Worm (Caenorhabditis elegans): Measurements from ENCODE around the gene nonu-1.

DNA sequence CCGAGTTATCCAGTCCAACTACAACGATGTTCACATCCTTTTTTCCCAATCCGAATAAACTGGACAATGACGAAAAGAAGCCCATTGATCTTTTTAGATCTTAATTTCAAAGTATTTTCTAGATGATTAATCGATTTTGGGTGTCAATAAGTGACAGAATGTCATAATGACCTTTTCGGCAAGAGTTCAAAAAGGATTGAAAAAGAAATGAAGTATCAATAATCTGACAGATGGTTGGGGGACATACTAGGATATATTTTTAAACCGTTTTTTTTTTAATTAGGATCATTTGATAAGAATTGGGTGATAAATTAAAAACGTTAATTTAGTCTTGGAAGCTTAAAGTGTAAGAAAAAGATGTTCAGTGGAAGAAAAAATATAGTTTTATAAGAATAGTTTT lies 35.0 kb downstream of the nonu-1 start, which contains the start of gene arl-6:
- TF ChIP-seq F57C9.4 (tag; optimal IDR thresholded peaks at IDR 0.05) = no peak
- no peak for TF ChIP-seq snpc-4 (GFP tag; optimal IDR thresholded peaks at IDR 0.05)
- TF ChIP-seq snpc-4 (tag; optimal IDR thresholded peaks at IDR 0.05) = no peak
- no peak for TF ChIP-seq nhr-80 (tag; optimal IDR thresholded peaks at IDR 0.05)
- TF ChIP-seq lag-1 (GFP tag; IDR thresholded peaks at IDR 0.05) = no peak
- no peak for TF ChIP-seq ama-1 (optimal IDR thresholded peaks at IDR 0.05)
- TF ChIP-seq ama-1 (GFP tag; optimal IDR thresholded peaks at IDR 0.05) = no peak
- no peak for TF ChIP-seq repo-1 (tag; optimal IDR thresholded peaks at IDR 0.05)
- no peak for TF ChIP-seq dpl-1 (GFP tag; optimal IDR thresholded peaks at IDR 0.05)
- no peak for TF ChIP-seq F57A8.1 (GFP tag; optimal IDR thresholded peaks at IDR 0.05)
- TF ChIP-seq F52B5.7 (tag; optimal IDR thresholded peaks at IDR 0.05) = no peak
- TF ChIP-seq him-1 (tag; optimal IDR thresholded peaks at IDR 0.05) = no peak
